Fruit fly (Drosophila melanogaster): Measurements from ENCODE around the gene Pdhb.

Pdhb gene

dm6 chr3R:29074001-29074609, 38.8 kb upstream of the Pdhb start:
- peak in 1 of 2 experiments; percentile 0 for TF ChIP-seq EcR (GFP tag; optimal IDR thresholded peaks at IDR 0.05)
- TF ChIP-seq psq (optimal IDR thresholded peaks at IDR 0.05) = no peak

- no peak for TF ChIP-seq Dll (optimal IDR thresholded peaks at IDR 0.05)
- TF ChIP-seq EcR (GFP tag; optimal IDR thresholded peaks at IDR 0.05) = no peak
- TF ChIP-seq usp (GFP tag; optimal IDR thresholded peaks at IDR 0.05) = no peak
- TF ChIP-seq psq (optimal IDR thresholded peaks at IDR 0.05) = no peak
- no peak for TF ChIP-seq pan (optimal IDR thresholded peaks at IDR 0.05)
- no peak for TF ChIP-seq CG8478 (optimal IDR thresholded peaks at IDR 0.05)
Measured at dm6 chr3R:29075631-29076398, 37.1 kb upstream of the Pdhb start.

dm6 chr3R:29076609-29077008, 36.3 kb upstream of the Pdhb start:
- TF ChIP-seq EcR (GFP tag; optimal IDR thresholded peaks at IDR 0.05) (no peak), Dll (optimal IDR thresholded peaks at IDR 0.05) (no peak), CG8478 (optimal IDR thresholded peaks at IDR 0.05) (no peak), psq (optimal IDR thresholded peaks at IDR 0.05) (no peak), pan (optimal IDR thresholded peaks at IDR 0.05) (no peak), usp (GFP tag; optimal IDR thresholded peaks at IDR 0.05) (no peak)

- TF ChIP-seq CG8478 (optimal IDR thresholded peaks at IDR 0.05) = no peak
- no peak for TF ChIP-seq EcR (GFP tag; optimal IDR thresholded peaks at IDR 0.05)
- no peak for TF ChIP-seq pan (optimal IDR thresholded peaks at IDR 0.05)
- TF ChIP-seq Dll (optimal IDR thresholded peaks at IDR 0.05) = no peak
Measured at dm6 chr3R:29077572-29077971, 35.3 kb upstream of the Pdhb start.

- TF ChIP-seq usp (GFP tag; optimal IDR thresholded peaks at IDR 0.05) (no peak), pan (optimal IDR thresholded peaks at IDR 0.05) (no peak), CG8478 (optimal IDR thresholded peaks at IDR 0.05) (no peak)
Measured at dm6 chr3R:29082034-29082433, 30.8 kb upstream of the Pdhb start.

- TF ChIP-seq pan (optimal IDR thresholded peaks at IDR 0.05) (no peak), usp (GFP tag; optimal IDR thresholded peaks at IDR 0.05) (no peak), CG8478 (optimal IDR thresholded peaks at IDR 0.05) (no peak), psq (optimal IDR thresholded peaks at IDR 0.05) (no peak), EcR (GFP tag; optimal IDR thresholded peaks at IDR 0.05) (no peak), Dll (optimal IDR thresholded peaks at IDR 0.05) (no peak)
Measured at dm6 chr3R:29082511-29083296, 30.2 kb upstream of the Pdhb start.

- no peak for TF ChIP-seq EcR (GFP tag; optimal IDR thresholded peaks at IDR 0.05)
- TF ChIP-seq usp (GFP tag; optimal IDR thresholded peaks at IDR 0.05) = no peak
- TF ChIP-seq CG8478 (optimal IDR thresholded peaks at IDR 0.05) = no peak
- no peak for TF ChIP-seq psq (optimal IDR thresholded peaks at IDR 0.05)
- TF ChIP-seq pan (optimal IDR thresholded peaks at IDR 0.05) = no peak
- TF ChIP-seq Dll (optimal IDR thresholded peaks at IDR 0.05) = no peak
Measured at dm6 chr3R:29083459-29084457, 29.1 kb upstream of the Pdhb start.

dm6 chr3R:29086896-29087295, 26.0 kb upstream of the Pdhb start:
- no peak for TF ChIP-seq pan (optimal IDR thresholded peaks at IDR 0.05)
- no peak for TF ChIP-seq CG8478 (optimal IDR thresholded peaks at IDR 0.05)
- no peak for TF ChIP-seq Dll (optimal IDR thresholded peaks at IDR 0.05)
- TF ChIP-seq psq (optimal IDR thresholded peaks at IDR 0.05) = no peak
- TF ChIP-seq EcR (GFP tag; optimal IDR thresholded peaks at IDR 0.05) = no peak
- TF ChIP-seq usp (GFP tag; optimal IDR thresholded peaks at IDR 0.05) = no peak

dm6 chr3R:29087302-29087782, 25.5 kb upstream of the Pdhb start:
- TF ChIP-seq psq (optimal IDR thresholded peaks at IDR 0.05) = no peak

dm6 chr3R:29087926-29088487, 24.9 kb upstream of the Pdhb start:
- TF ChIP-seq Dll (optimal IDR thresholded peaks at IDR 0.05) (peak; percentile 79), EcR (GFP tag; optimal IDR thresholded peaks at IDR 0.05) (no peak)

- no peak for TF ChIP-seq usp (GFP tag; optimal IDR thresholded peaks at IDR 0.05)
- no peak for TF ChIP-seq CG8478 (optimal IDR thresholded peaks at IDR 0.05)
- TF ChIP-seq Dll (optimal IDR thresholded peaks at IDR 0.05) = no peak
- TF ChIP-seq psq (optimal IDR thresholded peaks at IDR 0.05) = no peak
- no peak for TF ChIP-seq pan (optimal IDR thresholded peaks at IDR 0.05)
Measured at dm6 chr3R:29088938-29089661, 23.8 kb upstream of the Pdhb start.
